Fruit fly (Drosophila melanogaster) S2 (cell line): ENCODE results near the gene CG11068.
"Not testable (repeated sequence)": the region's sequence is repeated elsewhere in the genome, so short reads cannot be mapped to it uniquely, and the experiment has no call there.

Experiments
- CG8478 ChIP-seq: fragments of >200 bp; optimal IDR thresholded peaks from 2 replicates; lab custom pipeline; 2018
- CTCF ChIP-seq, 2 experiments: fragments of >200 bp; optimal IDR thresholded peaks; 2 replicates each; lab custom pipeline; 2018

The CG11068 gene

DNA sequence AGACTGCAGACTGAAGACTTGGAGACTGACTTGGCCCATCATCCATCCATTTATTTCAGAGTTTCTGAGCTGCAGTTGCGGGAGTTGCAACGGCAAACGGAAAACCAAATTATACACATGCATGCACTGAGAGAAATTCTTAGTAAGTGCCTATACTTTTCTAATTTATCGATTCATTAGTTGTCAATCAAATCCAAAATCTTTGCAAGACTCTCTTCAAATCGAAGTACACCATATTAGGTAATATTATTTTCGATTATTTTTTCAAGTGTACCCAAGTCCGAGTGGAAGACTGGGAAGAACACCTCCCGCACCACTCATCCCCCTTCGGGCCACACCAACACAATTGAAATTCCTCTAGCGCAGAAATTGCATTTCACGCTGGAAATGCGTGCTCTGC, 3.6 kb upstream of the CG11068 start:
- no peak for TF ChIP-seq CG8478 (lab: Kevin White, UChicago)
- no peak for TF ChIP-seq CTCF (optimal IDR thresholded peaks at IDR 0.05; lab: Kevin White, UChicago)

dm6 chrX:13954286-13954685, 750 bp upstream of the CG11068 start:
- no peak for TF ChIP-seq CTCF (optimal IDR thresholded peaks at IDR 0.05; lab: Kevin White, UChicago)
- no peak for TF ChIP-seq CG8478 (lab: Kevin White, UChicago)

dm6 chrX:13964822-13965221, 9.8 kb downstream of the CG11068 start:
- no peak for TF ChIP-seq CG8478 (lab: Kevin White, UChicago)
- TF ChIP-seq CTCF (optimal IDR thresholded peaks at IDR 0.05; lab: Kevin White, UChicago): no peak

DNA sequence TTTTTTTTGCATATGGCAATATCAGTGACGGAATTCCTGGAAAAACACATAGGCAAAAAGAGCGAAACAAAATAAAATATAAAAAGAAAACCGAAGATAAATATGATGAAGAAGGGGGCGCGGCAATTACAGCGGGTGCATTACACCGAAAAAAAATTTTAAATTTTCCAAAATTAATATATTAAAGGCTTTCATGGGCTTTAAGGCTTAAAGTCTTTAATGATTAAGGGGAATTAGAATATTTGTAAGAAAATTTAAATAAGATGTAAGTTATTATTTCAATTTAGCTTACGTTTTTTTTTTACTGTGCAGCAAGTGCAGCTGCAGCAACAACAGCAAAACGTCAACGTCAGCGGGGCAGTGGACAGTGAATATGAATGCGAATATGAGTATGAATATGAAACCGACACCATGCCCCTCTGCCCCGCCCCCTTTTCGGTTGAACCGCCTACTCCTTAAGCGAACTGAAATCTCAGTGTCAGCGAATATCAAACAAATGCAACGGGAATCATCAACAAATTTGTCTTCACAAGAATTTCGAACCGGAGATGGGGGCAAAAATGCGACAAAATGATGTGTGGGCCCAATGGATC, 17.5 kb downstream of the CG11068 start:
- TF ChIP-seq CTCF (optimal IDR thresholded peaks at IDR 0.05; lab: Kevin White, UChicago): no peak
- TF ChIP-seq CG8478 (lab: Kevin White, UChicago): no peak

DNA sequence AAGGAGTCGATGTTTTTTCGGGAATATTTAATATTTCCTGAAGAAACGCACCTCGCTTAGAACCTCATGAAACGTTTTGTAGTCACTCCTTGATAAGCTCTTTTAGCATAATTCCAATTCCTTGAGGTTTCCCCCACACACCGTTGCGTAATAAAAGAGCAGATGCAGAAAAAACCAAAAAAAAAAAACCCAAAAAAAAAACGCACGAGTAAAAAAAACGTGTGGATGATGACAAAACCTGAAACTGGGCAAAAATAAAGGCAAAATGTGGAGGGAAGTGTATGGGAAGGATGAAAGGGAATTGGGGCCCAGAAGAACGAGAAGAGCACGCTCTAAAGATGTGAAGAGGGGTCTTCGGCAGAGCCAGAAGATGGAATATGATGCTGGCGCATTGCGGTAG, 25.2 kb downstream of the CG11068 start:
- TF ChIP-seq CG8478 (lab: Kevin White, UChicago): no peak
- TF ChIP-seq CTCF (optimal IDR thresholded peaks at IDR 0.05; lab: Kevin White, UChicago): no peak

DNA sequence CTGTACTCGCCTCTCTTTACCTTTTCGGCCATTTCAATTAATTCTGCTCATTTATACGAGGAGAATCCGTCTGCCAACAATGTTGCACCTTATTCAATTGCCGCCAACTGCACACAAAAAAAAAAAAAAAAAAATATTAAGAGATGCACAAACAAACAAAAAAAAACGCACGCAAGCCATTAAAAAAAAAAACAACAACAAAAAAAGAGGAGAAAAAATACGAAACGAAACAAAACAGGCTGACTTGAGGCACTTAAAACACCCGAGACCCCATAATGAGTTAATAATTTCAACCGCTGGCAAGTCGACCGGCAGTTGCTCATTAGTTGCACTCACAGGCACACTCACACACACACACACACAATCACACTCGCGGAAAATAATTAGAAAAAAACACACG, 28.0 kb downstream of the CG11068 start:
- TF ChIP-seq CTCF (optimal IDR thresholded peaks at IDR 0.05; lab: Kevin White, UChicago) (no peak), CG8478 (lab: Kevin White, UChicago) (no peak)

DNA sequence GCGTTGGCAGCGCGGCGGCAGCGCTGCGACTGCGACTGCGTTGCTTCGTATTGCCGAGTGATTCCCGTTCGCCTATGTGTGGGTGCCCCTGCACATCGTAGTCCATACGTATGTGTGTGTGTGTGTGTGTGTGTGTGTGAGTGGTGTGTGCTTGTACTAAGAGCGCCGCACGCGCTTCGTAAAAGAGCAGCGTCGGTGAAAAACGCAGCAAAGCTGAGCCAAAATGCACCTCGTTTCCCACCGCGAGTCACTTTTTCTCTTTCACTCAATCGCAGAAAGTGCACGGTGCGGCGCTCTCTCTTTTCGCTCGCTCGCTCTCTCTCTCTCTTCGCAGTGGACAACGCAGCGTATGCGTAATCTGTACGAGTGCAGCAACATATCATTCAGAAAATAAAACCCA, 31.5 kb downstream of the CG11068 start:
- TF ChIP-seq CG8478 (lab: Kevin White, UChicago): no peak
- TF ChIP-seq CTCF (optimal IDR thresholded peaks at IDR 0.05; lab: Kevin White, UChicago): no peak

- TF ChIP-seq CTCF (optimal IDR thresholded peaks at IDR 0.05; lab: Kevin White, UChicago) (no peak), CG8478 (lab: Kevin White, UChicago) (no peak)
Measured at dm6 chrX:13988861-13989260, 33.8 kb downstream of the CG11068 start.

- no peak for TF ChIP-seq CTCF (optimal IDR thresholded peaks at IDR 0.05; lab: Kevin White, UChicago)
- no peak for TF ChIP-seq CG8478 (lab: Kevin White, UChicago)
Measured at dm6 chrX:13990474-13991221, 35.6 kb downstream of the CG11068 start, which contains the start of gene mamo. mamo (minus strand) TSS chrX:13990527.

DNA sequence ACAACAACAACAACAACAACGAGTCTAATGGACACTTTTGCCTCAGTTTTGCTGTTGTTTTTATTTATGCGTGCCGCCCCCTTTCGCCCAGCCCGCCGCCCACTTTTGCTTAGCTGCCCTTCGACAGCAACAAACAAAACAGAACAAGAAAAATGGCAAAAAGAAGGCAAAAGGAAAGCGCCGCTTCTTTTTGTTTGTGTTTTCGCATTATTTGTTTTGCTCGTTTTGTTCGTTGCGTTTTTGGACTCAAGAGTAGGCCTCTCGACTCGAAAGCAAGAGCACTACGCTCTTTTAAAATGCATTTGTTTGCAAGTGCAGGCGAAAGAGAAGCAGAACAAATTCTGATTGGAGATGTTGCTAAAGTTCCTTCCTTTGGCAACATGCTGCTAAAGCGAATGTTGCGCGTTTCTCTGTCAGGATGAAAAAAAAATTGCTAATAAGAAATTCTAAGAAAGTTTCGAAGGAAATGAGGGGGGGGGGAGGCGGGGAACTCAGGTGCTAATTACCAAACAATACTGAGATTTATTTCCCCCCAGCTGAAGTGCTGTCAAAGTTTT, 38.2 kb downstream of the CG11068 start:
- no peak for TF ChIP-seq CTCF (optimal IDR thresholded peaks at IDR 0.05; lab: Kevin White, UChicago)
- no peak for TF ChIP-seq CG8478 (lab: Kevin White, UChicago)

dm6 chrX:13994783-13995341, 39.8 kb downstream of the CG11068 start:
- TF ChIP-seq CG8478 (lab: Kevin White, UChicago) (no peak), CTCF (optimal IDR thresholded peaks at IDR 0.05; lab: Kevin White, UChicago) (peak in 1 of 2 experiments; percentile 47)

- TF ChIP-seq CTCF (optimal IDR thresholded peaks at IDR 0.05; lab: Kevin White, UChicago): no peak
- no peak for TF ChIP-seq CG8478 (lab: Kevin White, UChicago)
Measured at dm6 chrX:13995977-13996723, 41.1 kb downstream of the CG11068 start, which contains the start of gene ben. ben (plus strand) TSS chrX:13996345.

DNA sequence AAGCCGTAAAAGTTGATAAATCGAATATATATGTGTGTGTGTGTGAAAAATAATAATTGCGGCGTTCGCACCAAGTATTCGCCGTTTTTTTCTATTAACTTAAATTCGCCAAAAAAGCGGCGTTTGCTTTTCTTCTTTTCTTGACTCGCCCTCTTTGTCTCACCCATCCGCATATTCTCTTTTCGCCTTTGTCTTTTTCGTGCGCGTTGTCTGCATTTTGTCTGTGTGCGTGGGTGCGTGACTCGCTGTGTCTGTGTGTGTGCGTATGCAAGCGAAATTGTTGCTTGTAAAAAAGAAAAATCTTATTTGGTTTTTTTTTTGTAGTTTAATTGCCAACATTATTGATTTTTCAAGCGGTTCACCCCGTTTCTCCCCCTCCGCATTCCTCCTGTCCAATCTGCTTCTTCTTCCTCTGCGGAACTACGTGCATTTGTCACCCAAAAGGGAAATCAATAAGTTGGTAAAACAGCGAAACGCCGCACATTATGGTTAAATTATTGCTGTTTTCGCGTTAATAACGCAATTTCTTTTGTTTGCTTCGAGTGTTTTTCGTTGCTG, 41.8 kb downstream of the CG11068 start:
- TF ChIP-seq CG8478 (lab: Kevin White, UChicago) (no peak), CTCF (optimal IDR thresholded peaks at IDR 0.05; lab: Kevin White, UChicago) (no peak)

DNA sequence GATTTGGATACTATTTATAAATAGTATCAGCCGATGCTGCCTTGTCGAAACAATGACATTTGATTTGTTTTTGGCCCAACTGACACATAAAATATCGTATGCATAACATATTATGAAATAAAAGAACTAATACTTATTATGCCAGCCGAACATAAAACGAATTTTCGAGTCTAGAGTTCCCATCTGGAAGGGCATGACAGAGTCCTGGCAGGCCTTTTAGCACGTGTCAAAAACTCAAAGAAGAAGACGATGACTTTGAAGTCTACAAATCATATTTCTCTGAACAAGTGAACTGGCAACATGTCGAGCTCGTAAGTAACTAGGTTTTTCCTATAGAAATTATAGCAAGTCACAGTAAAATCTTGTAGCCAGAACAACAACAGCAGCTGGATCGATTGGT, 44.9 kb downstream of the CG11068 start, which contains the start of gene Ste12DOR:
Ste12DOR (plus strand) TSS at position 301 of the 400 bp plus-strand sequence.
- TF ChIP-seq CG8478 (lab: Kevin White, UChicago); CTCF (optimal IDR thresholded peaks at IDR 0.05; lab: Kevin White, UChicago): not testable (repeated sequence)
